Worm (Caenorhabditis elegans) whole organism, L2 larva: ENCODE data around the gene sly-1.

Experiments used
- F13H6.1 ChIP-seq: sonication (generic microtip); optimal IDR thresholded peaks from 2 replicates; lab custom pipeline; 2016; ENCODE audit warnings: missing genetic modification characterization, missing compliant biosample characterization
- crh-2 ChIP-seq: sonication (generic microtip); optimal IDR thresholded peaks from 2 replicates; lab custom pipeline; 2017; ENCODE audit warnings: missing biosample characterization, missing genetic modification characterization
- egl-27 ChIP-seq: sonication (generic microtip); optimal IDR thresholded peaks from 3 replicates; lab custom pipeline; 2017; ENCODE audit warnings: missing biosample characterization, missing genetic modification reagents, missing genetic modification characterization
- elt-1 ChIP-seq: fragments of 150-350 bp; optimal IDR thresholded peaks from 2 replicates; lab custom pipeline; 2014; ENCODE audit warnings: missing biosample characterization, missing genetic modification characterization
- fos-1 ChIP-seq: fragments of 150-350 bp; optimal IDR thresholded peaks from 2 replicates; lab custom pipeline; 2014; ENCODE audit warnings: missing biosample characterization, missing genetic modification characterization
- lin-39 ChIP-seq: fragments of 150-350 bp; optimal IDR thresholded peaks from 2 replicates; lab custom pipeline; 2014; ENCODE audit warnings: missing biosample characterization, missing genetic modification reagents, missing genetic modification characterization
- lsy-2 ChIP-seq, 2 experiments: fragments of 150-350 bp in 1 of 2; sonication (generic microtip) in 1 of 2; optimal IDR thresholded peaks; 2 replicates each; lab custom pipeline; 2014 to 2017; ENCODE audit warnings: missing biosample characterization in 2 of 2, missing genetic modification characterization in 2 of 2
- nhr-77 ChIP-seq: fragments of 150-350 bp; optimal IDR thresholded peaks from 2 replicates; lab custom pipeline; 2014; ENCODE audit warnings: missing biosample characterization, missing genetic modification characterization
- snpc-4 ChIP-seq: fragments of 150-350 bp; optimal IDR thresholded peaks from 2 replicates; lab custom pipeline; 2014; ENCODE audit warnings: missing biosample characterization, missing genetic modification characterization
- zag-1 ChIP-seq: fragments of 150-350 bp; optimal IDR thresholded peaks from 2 replicates; lab custom pipeline; 2014; ENCODE audit warnings: missing biosample characterization, missing genetic modification characterization
- ztf-11 ChIP-seq: sonication (generic microtip); optimal IDR thresholded peaks from 2 replicates; lab custom pipeline; 2017; ENCODE audit warnings: missing biosample characterization, missing genetic modification characterization

ce11 chrIII:10537558-10537957, 30.7 kb downstream of the sly-1 start:
- TF ChIP-seq snpc-4 (tag; lab: Kevin White, UChicago) (no peak), elt-1 (tag; lab: Kevin White, UChicago) (no peak), lin-39 (tag; lab: Kevin White, UChicago) (no peak), nhr-77 (tag; lab: Kevin White, UChicago) (no peak), fos-1 (no peak), F13H6.1 (tag; lab: Kevin White, UChicago) (no peak), zag-1 (tag; lab: Kevin White, UChicago) (no peak), lsy-2 (tag; optimal IDR thresholded peaks at IDR 0.05; lab: Kevin White, UChicago) (no peak), egl-27 (tag; lab: Kevin White, UChicago) (no peak), ztf-11 (no peak), crh-2 (tag; lab: Kevin White, UChicago) (no peak)
